Worm (Caenorhabditis elegans) whole organism, L3 larva: ENCODE measurements around the gene toca-2.

ENCODE experiments used
- ceh-9 ChIP-seq: sonication (generic microtip); optimal IDR thresholded peaks from 2 replicates; lab custom pipeline; 2018; ENCODE audit warnings: missing biosample characterization, missing genetic modification characterization
- lin-15B ChIP-seq: fragments of 150-350 bp; optimal IDR thresholded peaks from 2 replicates; lab custom pipeline; 2014; ENCODE audit warnings: missing biosample characterization, missing genetic modification characterization
- nhr-11 ChIP-seq: fragments of 150-350 bp; optimal IDR thresholded peaks from 2 replicates; lab custom pipeline; 2014; ENCODE audit warnings: missing biosample characterization, missing genetic modification characterization
- nhr-12 ChIP-seq: fragments of 150-350 bp; optimal IDR thresholded peaks from 2 replicates; lab custom pipeline; 2014; ENCODE audit warnings: missing biosample characterization, missing genetic modification characterization
- nhr-237 ChIP-seq: fragments of 150-350 bp; optimal IDR thresholded peaks from 2 replicates; lab custom pipeline; 2014; ENCODE audit warnings: missing biosample characterization, missing genetic modification characterization
- nhr-25 ChIP-seq: sonication (generic microtip); optimal IDR thresholded peaks from 2 replicates; lab custom pipeline; 2017; ENCODE audit warnings: missing biosample characterization, missing genetic modification characterization
- nhr-28 ChIP-seq: fragments of 150-350 bp; optimal IDR thresholded peaks from 2 replicates; lab custom pipeline; 2014; ENCODE audit warnings: missing biosample characterization, missing genetic modification characterization
- nhr-77 ChIP-seq: fragments of 150-350 bp; optimal IDR thresholded peaks from 2 replicates; lab custom pipeline; 2014; ENCODE audit warnings: missing biosample characterization, missing genetic modification characterization

DNA sequence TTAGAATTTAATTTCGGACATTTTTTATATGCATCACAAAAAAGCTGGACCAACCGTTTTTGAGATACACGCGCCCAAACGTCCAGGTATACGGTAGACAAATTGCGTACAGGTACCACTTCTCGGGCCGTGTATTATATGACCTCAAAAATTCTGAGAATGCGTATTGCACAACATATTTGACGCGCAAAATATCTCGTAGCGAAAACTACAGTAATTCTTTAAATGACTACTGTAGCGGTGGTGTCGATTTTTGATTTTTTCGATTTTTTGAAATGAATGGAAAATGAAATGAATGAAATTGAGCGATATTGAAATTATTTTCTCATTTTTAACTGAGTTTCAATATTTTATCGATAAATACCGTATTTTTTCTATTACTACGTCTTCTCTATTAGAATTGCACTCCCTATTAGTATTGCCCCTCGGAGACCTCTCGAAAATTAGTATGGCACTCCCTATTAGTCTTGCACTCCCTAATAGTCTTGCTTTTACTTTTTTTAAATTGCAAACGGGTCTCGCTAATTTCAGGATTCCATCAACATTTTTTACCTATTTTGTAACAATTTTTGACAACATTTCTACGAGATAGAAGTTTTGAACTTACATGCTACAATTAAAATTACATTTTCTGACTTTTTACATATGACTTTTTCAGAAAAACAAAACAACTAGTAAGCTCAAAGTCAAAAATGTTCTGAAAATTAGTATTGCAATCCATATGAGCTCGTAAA is 23.8 kb downstream of the toca-2 start:
- TF ChIP-seq nhr-11 (tag; lab: Kevin White, UChicago) (no peak), nhr-237 (tag; lab: Kevin White, UChicago) (no peak), nhr-12 (tag; lab: Kevin White, UChicago) (no peak), lin-15B (no peak), nhr-28 (no peak), nhr-25 (no peak), ceh-9 (tag; lab: Kevin White, UChicago) (no peak), nhr-77 (tag; lab: Kevin White, UChicago) (no peak)
